Worm (Caenorhabditis elegans): Measurements from ENCODE around the gene C17B7.3.
A peak's percentile ranks its signal among the peaks of the same experiment; 100 is the strongest.

C17B7.3 gene

DNA sequence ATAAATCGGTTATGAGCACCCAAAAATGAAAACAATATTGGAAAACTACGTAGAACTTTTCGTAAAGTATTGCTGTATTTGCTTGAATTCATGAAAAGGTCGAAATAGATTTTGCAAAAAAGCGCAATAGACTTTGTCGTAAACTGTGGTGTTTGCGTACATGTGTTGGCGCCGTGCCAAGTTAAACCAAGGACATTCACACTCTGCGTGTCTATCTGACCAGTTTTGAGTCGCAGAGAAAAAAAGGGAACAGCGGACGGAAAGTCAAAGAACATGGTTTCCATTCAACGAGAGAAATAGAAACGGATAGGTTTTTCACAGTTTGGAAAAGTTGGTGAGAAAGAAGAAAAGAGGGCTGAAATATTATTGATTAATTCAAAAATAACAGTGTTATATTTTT is 48.4 kb downstream of the C17B7.3 start (continued):
- TF ChIP-seq F10B5.3 (tag; optimal IDR thresholded peaks at IDR 0.05) (no peak), nhr-10 (tag; optimal IDR thresholded peaks at IDR 0.05) (peak; percentile 12), gei-8 (GFP tag; optimal IDR thresholded peaks at IDR 0.05) (no peak), daf-8 (GFP tag; IDR thresholded peaks at IDR 0.05) (no peak), lsy-2 (tag; optimal IDR thresholded peaks at IDR 0.05) (peak; percentile 75 to 87), mxl-2 (GFP tag; conservative IDR thresholded peaks at IDR 0.05) (no peak; the same call in 1 of the 2 replicates), nhr-6 (tag; optimal IDR thresholded peaks at IDR 0.05) (peak; percentile 86), ctbp-1 (GFP tag; IDR thresholded peaks at IDR 0.05) (peak; percentile 57; the same call in 1 of the 2 replicates), tag-97 (GFP tag; IDR thresholded peaks at IDR 0.05) (no peak), zip-11 (GFP tag; IDR thresholded peaks at IDR 0.05) (no peak), F26F4.8 (GFP tag; conservative IDR thresholded peaks at IDR 0.05) (no peak), snpc-1.2 (GFP tag; IDR thresholded peaks at IDR 0.05) (no peak), ceh-28 (tag; optimal IDR thresholded peaks at IDR 0.05) (no peak), Y75B8A.6 (GFP tag; IDR thresholded peaks at IDR 0.05) (no peak), daf-16 (GFP tag; optimal IDR thresholded peaks at IDR 0.05) (peak in 1 of 2 experiments; percentile 43), daf-16 (tag; optimal IDR thresholded peaks at IDR 0.05) (no peak), ztf-7 (tag; optimal IDR thresholded peaks at IDR 0.05) (no peak), pqm-1 (tag; optimal IDR thresholded peaks at IDR 0.05) (no peak), dmd-9 (GFP tag; IDR thresholded peaks at IDR 0.05) (no peak; the same call in 1 of the 2 replicates), fkh-10 (GFP tag; optimal IDR thresholded peaks at IDR 0.05) (peak; percentile 12), mdt-29 (GFP tag; IDR thresholded peaks at IDR 0.05) (no peak), vab-7 (GFP tag; IDR thresholded peaks at IDR 0.05) (no peak), ceh-32 (tag; optimal IDR thresholded peaks at IDR 0.05; ENCODE audit: poor library complexity) (no peak), dpl-1 (GFP tag; optimal IDR thresholded peaks at IDR 0.05) (peak; percentile 69), ces-1 (GFP tag; optimal IDR thresholded peaks at IDR 0.05) (no peak), zip-2 (tag; optimal IDR thresholded peaks at IDR 0.05) (no peak), spr-3 (GFP tag; optimal IDR thresholded peaks at IDR 0.05) (no peak), sdz-12 (GFP tag; optimal IDR thresholded peaks at IDR 0.05) (no peak), jun-1 (tag; optimal IDR thresholded peaks at IDR 0.05) (peak; percentile 45), hmg-1.1 (GFP tag; IDR thresholded peaks at IDR 0.05) (peak; percentile 78), D1046.2 (GFP tag; IDR thresholded peaks at IDR 0.05) (no peak), lin-39 (tag; optimal IDR thresholded peaks at IDR 0.05) (no peak), unc-62 (GFP tag; optimal IDR thresholded peaks at IDR 0.05 in 1 of 2) (peak in 1 of 2 experiments; percentile 67), unc-62 (tag; optimal IDR thresholded peaks at IDR 0.05) (no peak), arid-1 (GFP tag; conservative IDR thresholded peaks at IDR 0.05) (no peak), lir-3 (tag; optimal IDR thresholded peaks at IDR 0.05) (no peak), spr-1 (tag; optimal IDR thresholded peaks at IDR 0.05) (no peak), skn-1 (tag; optimal IDR thresholded peaks at IDR 0.05) (no peak), nhr-11 (tag; optimal IDR thresholded peaks at IDR 0.05) (peak; percentile 83), zfp-3 (GFP tag; conservative IDR thresholded peaks at IDR 0.05) (no peak), nhr-28 (tag; optimal IDR thresholded peaks at IDR 0.05) (peak; percentile 94), nhr-41 (GFP tag; IDR thresholded peaks at IDR 0.05) (no peak), dve-1 (tag; optimal IDR thresholded peaks at IDR 0.05; ENCODE audit: insufficient read depth) (no peak), Y5F2A.4 (GFP tag; optimal IDR thresholded peaks at IDR 0.05) (no peak), daf-19 (GFP tag; conservative IDR thresholded peaks at IDR 0.05) (no peak), lim-7 (GFP tag; IDR thresholded peaks at IDR 0.05) (no peak), cey-2 (tag; optimal IDR thresholded peaks at IDR 0.05; ENCODE audit: borderline replicate concordance, insufficient read depth) (peak; percentile 18), dmd-6 (GFP tag; IDR thresholded peaks at IDR 0.05) (peak; percentile 94), unc-130 (GFP tag; optimal IDR thresholded peaks at IDR 0.05) (no peak), ZK337.2 (GFP tag; IDR thresholded peaks at IDR 0.05) (no peak), aha-1 (tag) (peak; percentile 95), F49E8.2 (tag; optimal IDR thresholded peaks at IDR 0.05; ENCODE audit: borderline replicate concordance) (no peak), R02D3.7 (tag; optimal IDR thresholded peaks at IDR 0.05) (no peak)

Data from whole organism, L4 larva.